Fruit fly (Drosophila melanogaster) S2 (cell line): Measurements from ENCODE around the gene CG18764.

Experiments
- CG8478 ChIP-seq: fragments of >200 bp; optimal IDR thresholded peaks from 2 replicates; lab custom pipeline; 2018
- CTCF ChIP-seq, 2 experiments: fragments of >200 bp; optimal IDR thresholded peaks; 2 replicates each; lab custom pipeline; 2018

- TF ChIP-seq CG8478 (lab: Kevin White, UChicago) (no peak), CTCF (optimal IDR thresholded peaks at IDR 0.05; lab: Kevin White, UChicago) (no peak)
Measured at dm6 chr3R:11618879-11619278, 7.8 kb upstream of the CG18764 start.
